Worm (Caenorhabditis elegans) whole organism, young adult: ENCODE measurements around the gene Y43B11AL.1.

Source experiments
- B0019.2 ChIP-seq: fragments of 200-800 bp; sonication (Bioruptor generic); conservative IDR thresholded peaks from 2 replicates; pipeline ENCODE4 v1.3.6; 2022; ENCODE audit warnings: missing genetic modification reagents, missing genetic modification characterization, missing compliant biosample characterization
- B0261.1 ChIP-seq: sonication (generic microtip); optimal IDR thresholded peaks from 2 replicates; lab custom pipeline; 2016; ENCODE audit warnings: mild to moderate bottlenecking, missing genetic modification characterization, moderate library complexity, missing compliant biosample characterization
- B0336.3 ChIP-seq: fragments of 200-800 bp; sonication (Bioruptor generic); IDR thresholded peaks from 2 replicates; pipeline ENCODE4 v1.3.6; 2022; ENCODE audit warnings: missing genetic modification characterization, missing compliant biosample characterization
- F33H1.4 ChIP-seq: fragments of 200-800 bp; sonication (Bioruptor generic); IDR thresholded peaks from 2 replicates; pipeline ENCODE4 v1.3.6; 2022; ENCODE audit warnings: missing genetic modification reagents, missing genetic modification characterization, missing compliant biosample characterization
- F37B4.10 ChIP-seq: fragments of 200-800 bp; sonication (Bioruptor generic); IDR thresholded peaks from 2 replicates; pipeline ENCODE4 v1.3.6; 2022; ENCODE audit warnings: missing genetic modification characterization, missing compliant biosample characterization
- F57A8.1 ChIP-seq: fragments of 200-800 bp; sonication (Bioruptor generic); optimal IDR thresholded peaks from 2 replicates; lab custom pipeline; 2018; ENCODE audit warnings: mild to moderate bottlenecking, missing genetic modification characterization, moderate library complexity, missing compliant biosample characterization
- K11D2.4 ChIP-seq: fragments of 200-800 bp; sonication (Bioruptor generic); IDR thresholded peaks from 2 replicates; pipeline ENCODE4 v1.3.6; 2022; ENCODE audit warnings: missing genetic modification reagents, missing genetic modification characterization, missing compliant biosample characterization
- T07F8.4 ChIP-seq: sonication (generic microtip); optimal IDR thresholded peaks from 2 replicates; lab custom pipeline; 2016; ENCODE audit warnings: mild to moderate bottlenecking, missing genetic modification characterization, moderate library complexity, missing compliant biosample characterization
- Y53F4B.3 ChIP-seq: fragments of 200-800 bp; sonication (Bioruptor generic); IDR thresholded peaks from 2 replicates; pipeline ENCODE4 v1.3.6; 2022; ENCODE audit warnings: missing genetic modification reagents, missing genetic modification characterization, missing compliant biosample characterization
- Y95B8A.8 ChIP-seq: fragments of 200-800 bp; sonication (Bioruptor generic); IDR thresholded peaks from 2 replicates; pipeline ENCODE4 v1.3.6; 2022; ENCODE audit warnings: missing genetic modification reagents, missing genetic modification characterization, missing compliant biosample characterization
- ama-1 ChIP-seq, 3 experiments: fragments of 150-350 bp in 1 of 3; sonication (generic microtip) in 2 of 3; optimal IDR thresholded peaks; 2 replicates each; lab custom pipeline; 2014 to 2018; ENCODE audit warnings: missing biosample characterization in 2 of 3, missing genetic modification characterization in 2 of 3, missing genetic modification reagents in 2 of 3
- aptf-3 ChIP-seq: fragments of 200-800 bp; sonication (Bioruptor generic); IDR thresholded peaks from 2 replicates; pipeline ENCODE4 v1.3.6; 2022; ENCODE audit warnings: missing genetic modification characterization, missing compliant biosample characterization
- atf-7 ChIP-seq: sonication (generic microtip); optimal IDR thresholded peaks from 2 replicates; lab custom pipeline; 2017; ENCODE audit warnings: mild to moderate bottlenecking, missing genetic modification characterization, missing compliant biosample characterization
- attf-3 ChIP-seq: fragments of 200-800 bp; sonication (Bioruptor generic); conservative IDR thresholded peaks from 2 replicates; pipeline ENCODE4 v1.3.6; 2022; ENCODE audit warnings: missing genetic modification reagents, missing genetic modification characterization, missing compliant biosample characterization
- bed-1 ChIP-seq: fragments of 200-800 bp; sonication (Bioruptor generic); IDR thresholded peaks from 2 replicates; pipeline ENCODE4 v1.3.6; 2022; ENCODE audit warnings: missing genetic modification reagents, missing genetic modification characterization, missing compliant biosample characterization
- bed-2 ChIP-seq: fragments of 200-800 bp; sonication (Bioruptor generic); IDR thresholded peaks from 2 replicates; pipeline ENCODE4 v1.3.6; 2022; ENCODE audit warnings: missing genetic modification reagents, missing genetic modification characterization, missing compliant biosample characterization
- ceh-27 ChIP-seq: fragments of 200-800 bp; sonication (Bioruptor generic); optimal IDR thresholded peaks from 2 replicates; lab custom pipeline; 2018; ENCODE audit warnings: mild to moderate bottlenecking, missing genetic modification characterization, moderate library complexity, missing compliant biosample characterization
- chd-7 ChIP-seq: sonication (generic microtip); optimal IDR thresholded peaks from 2 replicates; lab custom pipeline; 2016; ENCODE audit warnings: mild to moderate bottlenecking, missing genetic modification characterization, moderate library complexity, missing compliant biosample characterization
- dpff-1 ChIP-seq: sonication (generic microtip); optimal IDR thresholded peaks from 2 replicates; lab custom pipeline; 2017; ENCODE audit warnings: mild to moderate bottlenecking, missing genetic modification characterization, missing compliant biosample characterization
- egl-18 ChIP-seq: fragments of 200-800 bp; sonication (Bioruptor generic); IDR thresholded peaks from 2 replicates; pipeline ENCODE4 v1.3.6; 2022; ENCODE audit warnings: missing genetic modification reagents, missing genetic modification characterization, missing compliant biosample characterization
- egl-44 ChIP-seq: fragments of 200-800 bp; sonication (Bioruptor generic); IDR thresholded peaks from 2 replicates; pipeline ENCODE4 v1.3.6; 2022; ENCODE audit warnings: missing genetic modification reagents, missing genetic modification characterization, missing compliant biosample characterization
- him-1 ChIP-seq: sonication (generic microtip); optimal IDR thresholded peaks from 2 replicates; lab custom pipeline; 2016; ENCODE audit warnings: missing genotype, missing genetic modification reagents, missing genetic modification characterization, missing compliant biosample characterization
- hlh-12 ChIP-seq: sonication (generic microtip); optimal IDR thresholded peaks from 2 replicates; lab custom pipeline; 2016; ENCODE audit warnings: missing genetic modification characterization, missing compliant biosample characterization
- hmg-1.2 ChIP-seq: fragments of 200-800 bp; sonication (Bioruptor generic); IDR thresholded peaks from 2 replicates; pipeline ENCODE4 v1.3.6; 2022; ENCODE audit warnings: missing genetic modification reagents, missing genetic modification characterization, missing compliant biosample characterization
- hsf-1 ChIP-seq: fragments of 200-800 bp; sonication (Bioruptor generic); IDR thresholded peaks from 2 replicates; pipeline ENCODE4 v1.3.6; 2022; ENCODE audit warnings: missing genetic modification reagents, missing genetic modification characterization, missing compliant biosample characterization
- lag-1 ChIP-seq: fragments of 200-800 bp; sonication (Bioruptor generic); IDR thresholded peaks from 2 replicates; pipeline ENCODE4 v1.3.6; 2022; ENCODE audit warnings: missing genetic modification reagents, missing genetic modification characterization, missing compliant biosample characterization
- let-526 ChIP-seq: fragments of 200-800 bp; sonication (Bioruptor generic); IDR thresholded peaks from 2 replicates; pipeline ENCODE4 v1.3.6; 2022; ENCODE audit warnings: missing genetic modification reagents, missing genetic modification characterization, missing compliant biosample characterization
- let-607 ChIP-seq, 2 experiments: fragments of 200-800 bp in 1 of 2; sonication (Bioruptor generic) in 1 of 2; sonication (generic microtip) in 1 of 2; optimal IDR thresholded peaks; 2 replicates each; lab custom pipeline; 2016 to 2018; ENCODE audit warnings: mild to moderate bottlenecking in 2 of 2, missing compliant biosample characterization in 2 of 2, missing genetic modification characterization in 2 of 2, moderate library complexity in 2 of 2, missing genotype in 1 of 2
- lin-35 ChIP-seq, 3 experiments: fragments of 150-350 bp in 2 of 3; sonication (generic microtip) in 1 of 3; optimal IDR thresholded peaks; 2 replicates each; lab custom pipeline; 2014 to 2018; ENCODE audit warnings: missing biosample characterization in 3 of 3, missing genetic modification characterization in 3 of 3, missing genetic modification reagents in 3 of 3
- lin-54 ChIP-seq: fragments of 200-800 bp; sonication (Bioruptor generic); optimal IDR thresholded peaks from 2 replicates; lab custom pipeline; 2018; ENCODE audit warnings: mild to moderate bottlenecking, missing genetic modification characterization, missing compliant biosample characterization
- madf-10 ChIP-seq: sonication (generic microtip); optimal IDR thresholded peaks from 2 replicates; lab custom pipeline; 2016; ENCODE audit warnings: mild to moderate bottlenecking, missing genetic modification characterization, missing compliant biosample characterization
- madf-3 ChIP-seq: fragments of 200-800 bp; sonication (Bioruptor generic); IDR thresholded peaks from 2 replicates; pipeline ENCODE4 v1.3.6; 2022; ENCODE audit warnings: missing genetic modification reagents, missing genetic modification characterization, missing compliant biosample characterization
- madf-6 ChIP-seq: fragments of 200-800 bp; sonication (Bioruptor generic); IDR thresholded peaks from 2 replicates; pipeline ENCODE4 v1.3.6; 2022; ENCODE audit warnings: missing genetic modification reagents, missing genetic modification characterization, missing compliant biosample characterization
- mcd-1 ChIP-seq: fragments of 200-800 bp; sonication (Bioruptor generic); IDR thresholded peaks from 2 replicates; pipeline ENCODE4 v1.3.6; 2022; ENCODE audit warnings: missing genetic modification reagents, missing genetic modification characterization, missing compliant biosample characterization
- mel-28 ChIP-seq: sonication (generic microtip); optimal IDR thresholded peaks from 2 replicates; lab custom pipeline; 2016; ENCODE audit warnings: borderline replicate concordance, mild to moderate bottlenecking, missing genetic modification characterization, missing compliant biosample characterization
- mes-4 ChIP-seq: sonication (generic microtip); optimal IDR thresholded peaks from 2 replicates; lab custom pipeline; 2016; ENCODE audit warnings: missing genotype, missing genetic modification characterization, missing compliant biosample characterization
- nfya-1 ChIP-seq: sonication (generic microtip); optimal IDR thresholded peaks from 2 replicates; lab custom pipeline; 2017; ENCODE audit warnings: antibody characterized with exemption, missing compliant biosample characterization, missing genetic modification characterization, borderline replicate concordance; ENCODE audit not compliant: insufficient read depth
- nfyb-1 ChIP-seq: fragments of 200-800 bp; sonication (Bioruptor generic); IDR thresholded peaks from 2 replicates; pipeline ENCODE4 v1.3.6; 2022; ENCODE audit warnings: missing genetic modification reagents, missing genetic modification characterization, missing compliant biosample characterization
- nhr-27 ChIP-seq: fragments of 200-800 bp; sonication (Bioruptor generic); optimal IDR thresholded peaks from 2 replicates; lab custom pipeline; 2018; ENCODE audit warnings: mild to moderate bottlenecking, missing genetic modification characterization, moderate library complexity, missing compliant biosample characterization
- nhr-80 ChIP-seq: sonication (generic microtip); optimal IDR thresholded peaks from 2 replicates; lab custom pipeline; 2016; ENCODE audit warnings: missing genetic modification characterization, missing compliant biosample characterization
- nhr-90 ChIP-seq: sonication (generic microtip); optimal IDR thresholded peaks from 2 replicates; lab custom pipeline; 2016; ENCODE audit warnings: missing genotype, mild to moderate bottlenecking, missing genetic modification characterization, missing compliant biosample characterization
- pbrm-1 ChIP-seq: fragments of 200-800 bp; sonication (Bioruptor generic); IDR thresholded peaks from 2 replicates; pipeline ENCODE4 v1.3.6; 2022; ENCODE audit warnings: missing genetic modification reagents, missing genetic modification characterization, missing compliant biosample characterization
- repo-1 ChIP-seq: sonication (generic microtip); optimal IDR thresholded peaks from 2 replicates; lab custom pipeline; 2017; ENCODE audit warnings: mild to moderate bottlenecking, missing genetic modification characterization, missing compliant biosample characterization
- snpc-1.3 ChIP-seq: sonication (generic microtip); optimal IDR thresholded peaks from 2 replicates; lab custom pipeline; 2017; ENCODE audit warnings: missing genetic modification characterization, mild to moderate bottlenecking, missing compliant biosample characterization, antibody characterized with exemption, moderate library complexity, missing genotype, missing genetic modification reagents; ENCODE audit not compliant: insufficient read depth
- snpc-3.4 ChIP-seq: sonication (generic microtip); optimal IDR thresholded peaks from 2 replicates; lab custom pipeline; 2017; ENCODE audit warnings: missing genetic modification characterization, mild to moderate bottlenecking, missing compliant biosample characterization, antibody characterized with exemption, moderate library complexity, missing genotype, missing genetic modification reagents
- tbx-9 ChIP-seq: sonication (generic microtip); optimal IDR thresholded peaks from 2 replicates; lab custom pipeline; 2016; ENCODE audit warnings: borderline replicate concordance, missing genetic modification characterization, inconsistent platforms, missing compliant biosample characterization
- unc-62 ChIP-seq: fragments of 150-350 bp; optimal IDR thresholded peaks from 2 replicates; lab custom pipeline; 2014; ENCODE audit warnings: missing biosample characterization, missing genetic modification reagents, missing genetic modification characterization
- ztf-25 ChIP-seq: fragments of 200-800 bp; sonication (Bioruptor generic); IDR thresholded peaks from 2 replicates; pipeline ENCODE4 v1.3.6; 2022; ENCODE audit warnings: missing genetic modification reagents, missing genetic modification characterization, missing compliant biosample characterization

Y43B11AL.1 gene

ce11 chrIV:7049672-7050206, 15.4 kb upstream of the Y43B11AL.1 start, which contains the start of gene nhr-105 (continued):
- peak in 1 of 3 experiments; percentile 27 for TF ChIP-seq lin-35 (GFP tag; optimal IDR thresholded peaks at IDR 0.05; lab: Kevin White, UChicago)
- TF ChIP-seq madf-10 (tag; lab: Kevin White, UChicago) = no peak
- peak; percentile 80 for TF ChIP-seq atf-7 (tag; lab: Kevin White, UChicago)
- TF ChIP-seq egl-18 = no peak
- TF ChIP-seq F33H1.4 (GFP tag; lab: Robert Waterston, UW) = no peak
- TF ChIP-seq nhr-27 (tag; lab: Kevin White, UChicago) = no peak
- TF ChIP-seq pbrm-1 (GFP tag; lab: Robert Waterston, UW) = no peak
- TF ChIP-seq nhr-80 (tag; lab: Kevin White, UChicago) = peak; percentile 41
- no peak for TF ChIP-seq snpc-3.4 (tag; lab: Kevin White, UChicago)
- TF ChIP-seq hlh-12 = no peak
- no peak for TF ChIP-seq B0019.2 (GFP tag; lab: Robert Waterston, UW)
- no peak for TF ChIP-seq ztf-25
- TF ChIP-seq ama-1 (optimal IDR thresholded peaks at IDR 0.05; lab: Kevin White, UChicago) = peak; percentile 36
- no peak for TF ChIP-seq ama-1 (GFP tag; optimal IDR thresholded peaks at IDR 0.05; lab: Kevin White, UChicago)
- TF ChIP-seq dpff-1 (tag; lab: Kevin White, UChicago) = no peak
- no peak for TF ChIP-seq aptf-3 (GFP tag; lab: Robert Waterston, UW)
- TF ChIP-seq B0336.3 (GFP tag; lab: Robert Waterston, UW) = 0 out of 2 replicates have a peak, but pooled peaks have one; percentile 24
- TF ChIP-seq hsf-1 (GFP tag; lab: Robert Waterston, UW) = no peak
- no peak for TF ChIP-seq K11D2.4 (GFP tag; lab: Robert Waterston, UW)
- TF ChIP-seq attf-3 (GFP tag; lab: Robert Waterston, UW) = no peak
- TF ChIP-seq mes-4 (tag; lab: Kevin White, UChicago) = no peak
- TF ChIP-seq egl-44 (GFP tag; lab: Robert Waterston, UW) = no peak
- no peak for TF ChIP-seq nfyb-1 (GFP tag; lab: Robert Waterston, UW)
- TF ChIP-seq T07F8.4 (tag; lab: Kevin White, UChicago) = no peak
- peak; percentile 37 for TF ChIP-seq chd-7
- no peak for TF ChIP-seq lag-1 (GFP tag; lab: Robert Waterston, UW)
- TF ChIP-seq madf-6 (GFP tag; lab: Robert Waterston, UW) = no peak
- TF ChIP-seq nhr-90 = peak; percentile 39
- TF ChIP-seq F37B4.10 (GFP tag; lab: Robert Waterston, UW) = no peak
- no peak for TF ChIP-seq mel-28 (tag; lab: Kevin White, UChicago)
- no peak for TF ChIP-seq him-1 (tag; lab: Kevin White, UChicago)
- peak; percentile 70 for TF ChIP-seq hmg-1.2 (GFP tag; lab: Robert Waterston, UW)
- TF ChIP-seq ceh-27 (GFP tag; lab: Kevin White, UChicago) = no peak
- TF ChIP-seq tbx-9 (tag; lab: Kevin White, UChicago) = no peak
- TF ChIP-seq Y53F4B.3 (GFP tag; lab: Robert Waterston, UW) = no peak
- TF ChIP-seq lin-54 = no peak
- peak; percentile 36 for TF ChIP-seq unc-62
- no peak for TF ChIP-seq bed-2 (GFP tag; lab: Robert Waterston, UW)
- no peak for TF ChIP-seq repo-1
- no peak for TF ChIP-seq snpc-1.3 (tag; lab: Kevin White, UChicago)
- TF ChIP-seq F57A8.1 (GFP tag; lab: Kevin White, UChicago) = no peak
- no peak for TF ChIP-seq let-526 (GFP tag; lab: Robert Waterston, UW)
- no peak for TF ChIP-seq madf-3
- TF ChIP-seq B0261.1 (tag; lab: Kevin White, UChicago) = no peak
- no peak for TF ChIP-seq let-607 (tag; optimal IDR thresholded peaks at IDR 0.05; lab: Kevin White, UChicago)
- no peak for TF ChIP-seq nfya-1 (tag; lab: Kevin White, UChicago)
- TF ChIP-seq mcd-1 = no peak
- peak; percentile 51; the same call in 1 of the 2 replicates for TF ChIP-seq Y95B8A.8 (GFP tag; lab: Robert Waterston, UW)
- no peak for TF ChIP-seq bed-1 (GFP tag; lab: Robert Waterston, UW)
